Worm (Caenorhabditis elegans) whole organism, young adult: Measurements from ENCODE around the gene F15A4.10.

ENCODE experiments used
- B0261.1 ChIP-seq: sonication (generic microtip); optimal IDR thresholded peaks from 2 replicates; lab custom pipeline; 2016; ENCODE audit warnings: mild to moderate bottlenecking, missing genetic modification characterization, moderate library complexity, missing compliant biosample characterization
- F52B5.7 ChIP-seq: sonication (generic microtip); optimal IDR thresholded peaks from 2 replicates; lab custom pipeline; 2016; ENCODE audit warnings: mild to moderate bottlenecking, missing genetic modification characterization, missing compliant biosample characterization
- T26A5.8 ChIP-seq: sonication (generic microtip); optimal IDR thresholded peaks from 2 replicates; lab custom pipeline; 2016; ENCODE audit warnings: missing genetic modification characterization, missing compliant biosample characterization
- Y56A3A.18 ChIP-seq: fragments of 200-800 bp; sonication (Bioruptor generic); IDR thresholded peaks from 2 replicates; pipeline ENCODE4 v1.3.6; 2022; ENCODE audit warnings: missing genetic modification reagents, missing genetic modification characterization, missing compliant biosample characterization
- aptf-3 ChIP-seq: fragments of 200-800 bp; sonication (Bioruptor generic); IDR thresholded peaks from 2 replicates; pipeline ENCODE4 v1.3.6; 2022; ENCODE audit warnings: missing genetic modification characterization, missing compliant biosample characterization
- attf-6 ChIP-seq: fragments of 200-800 bp; sonication (Bioruptor generic); IDR thresholded peaks from 2 replicates; pipeline ENCODE4 v1.3.6; 2022; ENCODE audit warnings: missing genetic modification reagents, missing genetic modification characterization, missing compliant biosample characterization
- ceh-100 ChIP-seq: fragments of 200-800 bp; sonication (Bioruptor generic); IDR thresholded peaks from 2 replicates; pipeline ENCODE4 v1.3.6; 2022; ENCODE audit warnings: missing genetic modification reagents, missing genetic modification characterization, missing compliant biosample characterization
- lin-26 ChIP-seq: fragments of 200-800 bp; sonication (Bioruptor generic); IDR thresholded peaks from 2 replicates; pipeline ENCODE4 v1.3.6; 2022; ENCODE audit warnings: missing genetic modification reagents, missing genetic modification characterization, missing compliant biosample characterization
- lir-1 ChIP-seq: fragments of 200-800 bp; sonication (Bioruptor generic); conservative IDR thresholded peaks from 2 replicates; pipeline ENCODE4 v1.3.6; 2022; ENCODE audit warnings: missing genetic modification reagents, missing genetic modification characterization, missing compliant biosample characterization
- sdz-38 ChIP-seq: sonication (generic microtip); optimal IDR thresholded peaks from 2 replicates; lab custom pipeline; 2016; ENCODE audit warnings: missing genotype, missing genetic modification characterization, missing compliant biosample characterization
- snpc-1.1 ChIP-seq: sonication (generic microtip); optimal IDR thresholded peaks from 2 replicates; lab custom pipeline; 2017; ENCODE audit warnings: missing genetic modification characterization, mild to moderate bottlenecking, missing compliant biosample characterization, antibody characterized with exemption, moderate library complexity, missing genotype, missing genetic modification reagents; ENCODE audit not compliant: insufficient read depth
- snpc-4 ChIP-seq, 5 experiments: fragments of 150-350 bp in 1 of 5; sonication (generic microtip) in 4 of 5; optimal IDR thresholded peaks; 2 replicates each; lab custom pipeline; 2014 to 2018; ENCODE audit warnings: missing genetic modification characterization in 5 of 5, missing biosample characterization in 3 of 5, antibody characterized with exemption in 2 of 5, mild to moderate bottlenecking in 2 of 5, missing compliant biosample characterization in 2 of 5, missing genotype in 2 of 5, moderate library complexity in 2 of 5, missing genetic modification reagents in 1 of 5
- ztf-25 ChIP-seq: fragments of 200-800 bp; sonication (Bioruptor generic); IDR thresholded peaks from 2 replicates; pipeline ENCODE4 v1.3.6; 2022; ENCODE audit warnings: missing genetic modification reagents, missing genetic modification characterization, missing compliant biosample characterization

- TF ChIP-seq Y56A3A.18 (GFP tag; lab: Robert Waterston, UW) (no peak), lin-26 (GFP tag; lab: Robert Waterston, UW) (no peak), snpc-1.1 (tag; lab: Kevin White, UChicago) (no peak), F52B5.7 (tag; lab: Kevin White, UChicago) (no peak), lir-1 (no peak), snpc-4 (GFP tag; optimal IDR thresholded peaks at IDR 0.05; lab: Kevin White, UChicago) (no peak), snpc-4 (tag; optimal IDR thresholded peaks at IDR 0.05; lab: Kevin White, UChicago) (no peak), ztf-25 (no peak), B0261.1 (tag; lab: Kevin White, UChicago) (no peak), ceh-100 (GFP tag; lab: Robert Waterston, UW) (no peak), sdz-38 (tag; lab: Kevin White, UChicago) (no peak), attf-6 (no peak), T26A5.8 (tag; lab: Kevin White, UChicago) (no peak), aptf-3 (GFP tag; lab: Robert Waterston, UW) (no peak)
Measured at ce11 chrII:12502784-12503183, 17.8 kb upstream of the F15A4.10 start, which contains the start of gene ador-1.
